Fruit fly (Drosophila melanogaster) whole organism, embryonic: Measurements from ENCODE around the gene CG10341.

Source experiments
- C15 ChIP-seq: fragments of 200-800 bp; sonication (Bioruptor generic); IDR thresholded peaks from 3 replicates; pipeline ENCODE4 v1.3.6; 2022; ENCODE audit warnings: missing biosample characterization, missing genetic modification characterization
- CG12299 ChIP-seq: fragments of 200-800 bp; sonication (Bioruptor generic); optimal IDR thresholded peaks from 2 replicates; lab custom pipeline; 2018; ENCODE audit warnings: missing biosample characterization, mild to moderate bottlenecking, missing genetic modification characterization
- CG12659 ChIP-seq: fragments of 200-800 bp; sonication (Bioruptor generic); optimal IDR thresholded peaks from 3 replicates; lab custom pipeline; 2017; ENCODE audit warnings: mild to moderate bottlenecking, missing biosample characterization, missing genetic modification reagents, missing genetic modification characterization
- CG1603 ChIP-seq: fragments of 200-800 bp; sonication (Bioruptor generic); optimal IDR thresholded peaks from 2 replicates; lab custom pipeline; 2019; ENCODE audit warnings: missing biosample characterization, mild to moderate bottlenecking, missing genetic modification characterization, moderate library complexity
- CG16815 ChIP-seq: fragments of 200-800 bp; sonication (Bioruptor generic); optimal IDR thresholded peaks from 3 replicates; lab custom pipeline; 2017; ENCODE audit warnings: missing biosample characterization, mild to moderate bottlenecking, missing genetic modification characterization
- CG2712 ChIP-seq: fragments of 200-800 bp; optimal IDR thresholded peaks from 3 replicates; lab custom pipeline; 2019; ENCODE audit warnings: missing biosample characterization, mild to moderate bottlenecking, missing genetic modification characterization, moderate library complexity
- CG3407 ChIP-seq: fragments of 200-800 bp; sonication (Bioruptor generic); optimal IDR thresholded peaks from 2 replicates; lab custom pipeline; 2018; ENCODE audit warnings: missing biosample characterization, mild to moderate bottlenecking, missing genetic modification characterization
- CG5953 ChIP-seq: fragments of 200-800 bp; sonication (Bioruptor generic); IDR thresholded peaks from 2 replicates; pipeline ENCODE4 v1.3.6; 2022; ENCODE audit warnings: missing biosample characterization, missing genetic modification characterization
- Kr ChIP-seq: fragments of 200-800 bp; sonication (Bioruptor generic); optimal IDR thresholded peaks from 2 replicates; lab custom pipeline; 2017; ENCODE audit warnings: missing biosample characterization, mild to moderate bottlenecking, missing genetic modification characterization
- Myb ChIP-seq: fragments of 200-800 bp; sonication (Bioruptor generic); optimal IDR thresholded peaks from 2 replicates; lab custom pipeline; 2016; ENCODE audit warnings: missing biosample characterization, missing genetic modification characterization
- croc ChIP-seq: fragments of 200-800 bp; sonication (Bioruptor generic); conservative IDR thresholded peaks from 3 replicates; pipeline ENCODE4 v1.3.6; 2022; ENCODE audit warnings: missing biosample characterization, missing genetic modification characterization

DNA sequence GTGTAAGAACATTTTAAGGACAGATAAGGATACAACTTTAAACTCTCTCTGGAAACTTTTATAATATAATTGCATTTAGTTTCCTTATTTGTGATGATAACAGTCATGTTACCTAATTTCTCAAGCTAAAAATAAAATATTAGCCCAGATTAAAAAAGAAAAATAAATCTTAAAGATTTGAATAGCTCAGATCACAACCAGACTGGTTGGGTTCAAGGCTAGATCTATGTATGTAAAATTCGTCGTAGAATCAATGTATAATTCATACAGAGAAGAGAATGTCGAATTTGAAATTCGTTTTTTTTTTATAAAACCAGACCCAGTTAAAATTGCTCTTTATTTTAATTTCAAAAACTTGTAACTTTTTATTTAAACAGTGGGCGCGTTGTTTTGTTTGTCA is 15.6 kb downstream of the CG10341 start:
- TF ChIP-seq CG16815 (GFP tag; lab: Kevin White, UChicago) (no peak), CG3407 (no peak), Myb (peak; percentile 58), CG1603 (tag; lab: Kevin White, UChicago) (no peak), CG12299 (no peak), CG5953 (GFP tag; lab: Robert Waterston, UW) (no peak), CG12659 (GFP tag; lab: Kevin White, UChicago) (no peak), Kr (GFP tag; lab: Kevin White, UChicago) (no peak), C15 (GFP tag; lab: Robert Waterston, UW) (no peak), CG2712 (no peak), croc (GFP tag; lab: Robert Waterston, UW) (no peak)
